Worm (Caenorhabditis elegans): ENCODE results near the gene xnd-1.

DNA sequence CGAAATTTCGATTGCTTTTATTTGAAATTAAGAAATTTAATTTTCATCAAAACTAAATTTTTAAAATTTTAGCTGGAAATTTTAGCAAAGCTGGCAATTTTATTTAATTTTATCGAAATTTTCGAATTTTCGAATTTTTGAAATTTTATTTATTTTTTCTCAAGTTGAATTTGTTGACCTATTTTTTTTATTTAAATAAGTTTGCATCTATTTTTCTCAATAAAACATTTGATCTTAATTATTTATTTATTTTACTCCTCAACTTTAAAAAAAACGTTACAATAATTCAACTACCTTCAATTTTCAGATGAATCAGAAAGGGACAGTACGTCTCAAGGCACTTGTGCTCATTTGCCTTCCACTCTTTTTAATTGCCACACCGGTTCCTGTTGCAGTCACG is 20.6 kb downstream of the xnd-1 start, which contains the start of gene daf-4:
- TF ChIP-seq lin-15B (tag; optimal IDR thresholded peaks at IDR 0.05) (no peak), nhr-12 (tag; optimal IDR thresholded peaks at IDR 0.05) (no peak), ces-1 (GFP tag; optimal IDR thresholded peaks at IDR 0.05) (no peak), nhr-28 (tag; optimal IDR thresholded peaks at IDR 0.05) (no peak), fkh-10 (GFP tag; optimal IDR thresholded peaks at IDR 0.05) (no peak), unc-62 (GFP tag; optimal IDR thresholded peaks at IDR 0.05) (no peak), lsy-2 (tag; optimal IDR thresholded peaks at IDR 0.05) (no peak), nhr-11 (tag; optimal IDR thresholded peaks at IDR 0.05) (no peak)
